Fruit fly (Drosophila melanogaster): ENCODE data around the gene AhcyL1.

DNA sequence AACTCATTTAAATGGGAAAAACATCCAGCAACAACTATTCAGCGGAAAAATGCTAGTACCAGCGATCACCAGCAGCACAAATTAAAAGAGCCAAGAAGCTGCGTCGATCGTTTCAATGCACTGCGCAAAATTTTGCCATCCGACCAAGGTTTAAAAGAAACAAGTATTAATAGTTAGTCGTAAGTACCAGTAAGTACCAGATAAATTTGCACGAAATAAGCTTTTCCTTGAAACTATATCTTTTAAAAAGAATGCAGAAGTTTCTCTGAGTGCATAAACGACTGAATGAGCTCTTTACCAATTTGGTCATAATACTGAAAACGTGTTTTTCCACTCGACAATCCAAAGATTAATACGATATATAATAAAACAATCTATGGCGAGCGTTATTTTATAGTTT is 38.9 kb downstream of the AhcyL1 start:
- TF ChIP-seq lz (GFP tag; optimal IDR thresholded peaks at IDR 0.05) (peak; percentile 35), esn (GFP tag; optimal IDR thresholded peaks at IDR 0.05) (no peak)

Data from whole organism, prepupa.